Worm (Caenorhabditis elegans): ENCODE data around the gene F08G2.8.
A peak's percentile ranks its signal among the peaks of the same experiment; 100 is the strongest.

The F08G2.8 gene

DNA sequence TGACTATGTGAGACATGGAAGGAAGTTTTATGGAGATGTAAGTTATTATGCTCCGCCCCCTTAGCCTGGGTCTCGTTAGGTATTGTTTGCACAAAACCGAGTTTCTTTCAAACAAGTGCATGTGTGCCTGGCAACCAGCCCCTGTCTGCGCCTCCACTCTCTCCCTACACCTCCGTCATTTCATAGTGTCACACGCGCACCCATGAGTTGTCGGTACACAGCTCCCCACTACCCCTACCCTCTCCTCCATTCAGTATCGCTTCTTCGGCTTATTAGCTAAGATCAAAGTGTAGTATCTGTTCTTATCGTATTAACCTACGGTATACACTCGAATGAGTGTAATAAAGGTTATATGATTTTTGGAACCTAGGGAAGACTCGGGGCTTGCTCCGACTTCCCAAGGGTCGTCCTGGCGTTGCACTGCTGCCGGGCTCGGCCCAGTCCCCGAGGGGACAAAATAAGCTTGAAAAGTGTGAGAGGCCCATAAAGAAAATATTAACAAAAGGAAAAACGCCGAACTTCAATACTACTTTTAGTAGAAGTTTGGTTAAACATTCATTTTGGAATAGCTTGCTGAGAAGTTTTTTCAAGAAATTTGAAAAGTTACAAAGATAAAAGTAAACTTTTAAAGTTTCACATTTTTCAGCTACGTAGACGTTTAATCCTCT lies 562 bp downstream of the F08G2.8 start:
- TF ChIP-seq ekl-4 (GFP tag; IDR thresholded peaks at IDR 0.05) (peak; percentile 57; the same call in 1 of the 2 replicates), zfh-2 (GFP tag; conservative IDR thresholded peaks at IDR 0.05) (peak; percentile 59), lin-26 (GFP tag; IDR thresholded peaks at IDR 0.05) (peak; percentile 93), snpc-1.3 (tag; optimal IDR thresholded peaks at IDR 0.05; ENCODE audit: insufficient read depth) (peak; percentile 13), madf-6 (GFP tag; IDR thresholded peaks at IDR 0.05) (peak; percentile 47; the same call in 1 of the 2 replicates), xnd-1 (tag; optimal IDR thresholded peaks at IDR 0.05) (peak; percentile 25), rcor-1 (GFP tag; IDR thresholded peaks at IDR 0.05) (0 out of 2 replicates have a peak, but pooled peaks have one; percentile 25), B0336.3 (GFP tag; IDR thresholded peaks at IDR 0.05) (peak; percentile 65), lsl-1 (GFP tag; optimal IDR thresholded peaks at IDR 0.05) (peak; percentile 61), lin-40 (tag; optimal IDR thresholded peaks at IDR 0.05) (peak; percentile 26), nfyb-1 (GFP tag; IDR thresholded peaks at IDR 0.05) (peak; percentile 69; the same call in 1 of the 2 replicates), nhr-80 (tag; optimal IDR thresholded peaks at IDR 0.05) (peak; percentile 2), aptf-2 (GFP tag; conservative IDR thresholded peaks at IDR 0.05) (peak; percentile 93), snpc-1.1 (tag; optimal IDR thresholded peaks at IDR 0.05; ENCODE audit: insufficient read depth) (peak; percentile 87), attf-6 (GFP tag; IDR thresholded peaks at IDR 0.05) (peak; percentile 94), hmg-20 (GFP tag; IDR thresholded peaks at IDR 0.05) (0 out of 2 replicates have a peak, but pooled peaks have one; percentile 47), F49E8.2 (tag; optimal IDR thresholded peaks at IDR 0.05; ENCODE audit: insufficient read depth) (peak; percentile 70), tbp1 (GFP tag; optimal IDR thresholded peaks at IDR 0.05) (peak; percentile 63), pbrm-1 (GFP tag; IDR thresholded peaks at IDR 0.05) (peak; percentile 69), mcd-1 (GFP tag; IDR thresholded peaks at IDR 0.05) (peak; percentile 55), lin-54 (GFP tag; optimal IDR thresholded peaks at IDR 0.05) (peak; percentile 13), snpc-4 (GFP tag; optimal IDR thresholded peaks at IDR 0.05) (peak; percentile 84), snpc-4 (tag; optimal IDR thresholded peaks at IDR 0.05) (peak; percentile 54 to 97 (median 93)), nfya-2 (GFP tag; IDR thresholded peaks at IDR 0.05) (peak; percentile 21; the same call in 1 of the 2 replicates), ZK185.1 (tag; optimal IDR thresholded peaks at IDR 0.05; ENCODE audit: poor library complexity, severe bottlenecking) (peak; percentile 13), Y53G8AR.9 (GFP tag; conservative IDR thresholded peaks at IDR 0.05) (0 out of 2 replicates have a peak, but pooled peaks have one; percentile 67), let-607 (tag; optimal IDR thresholded peaks at IDR 0.05) (peak in 1 of 2 experiments; percentile 6), die-1 (tag; optimal IDR thresholded peaks at IDR 0.05) (peak; percentile 18), D2030.7 (GFP tag; IDR thresholded peaks at IDR 0.05) (peak; percentile 84), him-1 (tag; optimal IDR thresholded peaks at IDR 0.05) (peak; percentile 58), ztf-18 (tag; optimal IDR thresholded peaks at IDR 0.05) (peak; percentile 10), ceh-100 (GFP tag; IDR thresholded peaks at IDR 0.05) (peak; percentile 60; the same call in 1 of the 2 replicates), hmg-1.2 (GFP tag; IDR thresholded peaks at IDR 0.05) (peak; percentile 84), snpc-3.4 (tag; optimal IDR thresholded peaks at IDR 0.05) (peak; percentile 27)

ce11 chrII:13855352-13855751 lies 3.2 kb downstream of the F08G2.8 start:
- TF ChIP-seq mcd-1 (GFP tag; IDR thresholded peaks at IDR 0.05) = no peak
- TF ChIP-seq nfyb-1 (GFP tag; IDR thresholded peaks at IDR 0.05) = peak; percentile 97
- 0 out of 2 replicates have a peak, but pooled peaks have one; percentile 28 for TF ChIP-seq nfya-2 (GFP tag; IDR thresholded peaks at IDR 0.05)
